Fruit fly (Drosophila melanogaster): ENCODE data around the gene CG5377.

The CG5377 gene

DNA sequence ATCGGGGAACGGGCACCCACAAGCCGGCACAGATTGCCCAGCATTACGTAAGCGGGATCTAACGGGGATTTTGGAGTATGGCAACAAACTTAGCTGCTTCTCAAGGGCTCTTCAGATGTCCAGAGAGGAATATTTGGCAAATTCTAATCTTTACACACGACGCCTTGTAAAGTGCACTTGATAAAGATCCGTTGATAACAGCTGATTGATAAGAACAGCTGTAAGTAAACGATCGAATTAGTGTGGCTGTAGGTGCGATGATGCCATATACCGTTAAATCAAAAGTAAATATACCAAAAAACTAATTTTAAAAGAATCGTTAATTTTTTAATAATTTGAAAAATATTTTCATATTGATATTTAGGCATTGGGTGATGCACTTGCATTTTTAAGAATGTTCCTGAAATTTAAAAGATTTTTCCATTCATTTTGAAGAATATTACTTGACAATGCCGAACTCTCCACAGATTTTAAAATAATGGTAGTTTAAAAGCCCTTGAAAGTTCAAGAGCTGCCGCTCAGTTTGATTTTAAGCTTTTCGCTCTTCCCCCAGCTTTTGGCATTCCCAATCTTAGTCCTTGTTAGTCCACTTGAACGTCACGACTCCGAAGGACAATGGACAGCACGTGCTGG, at the start of gene CG5377, which contains the start of gene Nrx-1:
CG5377 (minus strand) TSS at position 219 of the 633 bp plus-strand sequence.
Nrx-1 (plus strand) TSS at position 574 of the 633 bp plus-strand sequence.
- TF ChIP-seq CG17801 (GFP tag; optimal IDR thresholded peaks at IDR 0.05; ENCODE audit: partially characterized antibody) = peak; percentile 32

DNA sequence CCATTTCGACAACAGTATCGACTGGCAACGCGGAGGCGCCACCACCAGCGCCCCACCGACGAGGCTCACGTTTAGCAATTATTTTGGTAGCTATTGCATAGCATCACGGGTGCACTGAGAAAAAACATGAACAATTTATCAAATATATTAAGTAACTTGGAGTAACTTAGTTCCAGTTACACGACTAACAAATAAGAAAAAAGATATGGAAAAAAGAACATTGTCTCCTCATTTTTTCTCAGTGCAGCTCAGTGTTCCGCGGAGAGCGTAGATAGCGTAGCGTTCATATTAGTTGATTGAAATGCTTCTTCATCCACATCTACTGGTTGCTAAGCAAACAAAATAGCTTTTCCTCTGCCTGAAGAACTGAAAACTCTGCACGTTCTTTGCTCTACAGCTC, 47.4 kb upstream of the CG5377 start:
- no peak for TF ChIP-seq CG17801 (GFP tag; optimal IDR thresholded peaks at IDR 0.05; ENCODE audit: partially characterized antibody)

DNA sequence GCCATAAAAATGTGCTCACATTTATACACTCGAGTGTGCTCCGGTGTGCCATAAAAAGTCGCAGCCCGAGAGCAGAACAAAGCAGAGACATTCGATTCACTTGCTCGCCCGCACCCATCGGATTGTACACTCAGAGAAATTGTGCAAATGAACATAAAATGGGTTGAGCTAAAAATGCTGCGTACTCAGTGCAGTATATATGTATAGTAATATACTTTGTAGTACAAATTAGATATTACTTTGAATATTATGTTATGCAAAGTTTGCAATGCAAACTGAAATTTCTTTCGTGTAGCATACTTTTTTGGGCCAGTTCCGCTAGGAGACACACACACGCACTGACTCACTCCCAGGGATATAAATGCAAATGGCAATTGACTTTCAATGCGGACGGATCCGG, 35.7 kb upstream of the CG5377 start:
- no peak for TF ChIP-seq CG17801 (GFP tag; optimal IDR thresholded peaks at IDR 0.05; ENCODE audit: partially characterized antibody)

DNA sequence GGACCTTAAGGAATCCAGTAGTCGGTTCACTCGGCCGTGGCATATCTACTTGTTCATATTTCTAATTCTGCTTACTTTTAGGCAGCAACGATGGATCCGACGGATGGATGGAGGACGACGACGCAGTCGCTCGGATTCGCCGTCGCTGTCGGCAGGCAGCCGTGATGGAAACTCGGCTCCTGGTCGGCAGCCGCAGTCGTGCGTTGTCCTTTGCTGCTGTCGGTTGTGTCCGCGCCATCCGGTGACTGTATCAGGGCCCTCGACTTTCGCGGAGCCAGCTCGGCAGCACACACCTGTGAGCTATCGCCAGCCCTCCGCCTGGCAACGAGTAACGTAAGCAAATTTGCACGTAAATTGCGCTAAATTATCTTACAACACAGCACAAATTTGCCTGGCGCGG, 29.1 kb upstream of the CG5377 start, which contains the start of gene Octbeta1R:
Octbeta1R (plus strand) TSS at position 191 of the 400 bp plus-strand sequence.
- TF ChIP-seq CG17801 (GFP tag; optimal IDR thresholded peaks at IDR 0.05; ENCODE audit: partially characterized antibody) = no peak

DNA sequence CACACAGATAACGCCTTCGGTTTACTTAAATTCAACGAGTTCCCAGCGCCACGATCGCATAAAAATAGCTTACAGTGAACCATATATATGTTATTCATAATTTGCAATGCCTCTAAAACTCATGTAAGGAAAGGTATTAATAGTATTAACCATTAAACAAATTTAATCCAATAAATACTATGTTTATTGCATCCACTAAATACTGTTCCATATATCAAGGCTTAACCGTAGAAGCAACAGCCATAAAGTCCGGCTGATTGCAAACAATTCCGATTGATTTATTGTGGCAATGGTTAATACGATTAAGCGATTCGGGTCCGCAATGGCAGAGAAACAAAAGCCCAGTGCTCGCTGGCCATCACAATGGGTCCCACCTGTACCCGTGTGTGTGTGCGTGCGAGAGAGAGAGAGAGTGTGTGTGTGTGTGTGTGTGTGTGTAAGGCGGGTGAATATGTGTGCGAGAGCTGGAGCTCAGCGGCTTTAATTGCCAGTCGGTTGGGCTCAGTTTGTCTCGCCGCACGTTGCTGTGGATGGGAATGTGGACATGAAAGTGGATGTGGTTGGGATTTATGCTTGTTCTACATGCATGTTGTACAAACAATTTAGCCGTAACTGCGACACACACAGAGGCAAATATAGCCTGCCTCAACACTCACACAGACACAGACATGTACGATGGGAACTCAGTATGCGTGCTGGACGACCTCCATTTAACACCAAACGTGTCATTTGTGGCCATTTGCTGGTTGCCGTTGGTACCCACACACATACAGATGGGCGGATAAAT, 26.8 kb upstream of the CG5377 start:
- no peak for TF ChIP-seq CG17801 (GFP tag; optimal IDR thresholded peaks at IDR 0.05; ENCODE audit: partially characterized antibody)

DNA sequence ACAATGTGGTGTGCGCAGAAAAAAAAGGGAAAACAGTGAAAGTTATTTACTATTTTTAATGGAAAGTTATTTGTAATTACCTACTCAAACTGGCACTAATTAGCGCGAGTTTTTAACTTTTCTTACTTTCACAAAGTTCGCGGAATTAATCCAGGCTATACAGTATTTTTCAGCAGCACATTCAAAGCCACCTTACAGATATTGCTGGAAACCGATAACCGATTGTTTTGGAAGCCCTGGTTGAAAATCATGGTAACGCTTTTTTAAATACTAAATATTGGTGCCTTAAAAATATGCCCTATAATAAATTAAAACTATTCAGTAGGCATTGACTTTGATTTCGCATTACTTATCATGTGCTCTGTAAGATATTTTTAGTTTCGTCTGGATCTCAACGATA, 24.8 kb upstream of the CG5377 start, which contains the start of gene tHMG2:
tHMG2 (plus strand) TSS at position 187 of the 400 bp plus-strand sequence.
- TF ChIP-seq CG17801 (GFP tag; optimal IDR thresholded peaks at IDR 0.05; ENCODE audit: partially characterized antibody) = no peak

DNA sequence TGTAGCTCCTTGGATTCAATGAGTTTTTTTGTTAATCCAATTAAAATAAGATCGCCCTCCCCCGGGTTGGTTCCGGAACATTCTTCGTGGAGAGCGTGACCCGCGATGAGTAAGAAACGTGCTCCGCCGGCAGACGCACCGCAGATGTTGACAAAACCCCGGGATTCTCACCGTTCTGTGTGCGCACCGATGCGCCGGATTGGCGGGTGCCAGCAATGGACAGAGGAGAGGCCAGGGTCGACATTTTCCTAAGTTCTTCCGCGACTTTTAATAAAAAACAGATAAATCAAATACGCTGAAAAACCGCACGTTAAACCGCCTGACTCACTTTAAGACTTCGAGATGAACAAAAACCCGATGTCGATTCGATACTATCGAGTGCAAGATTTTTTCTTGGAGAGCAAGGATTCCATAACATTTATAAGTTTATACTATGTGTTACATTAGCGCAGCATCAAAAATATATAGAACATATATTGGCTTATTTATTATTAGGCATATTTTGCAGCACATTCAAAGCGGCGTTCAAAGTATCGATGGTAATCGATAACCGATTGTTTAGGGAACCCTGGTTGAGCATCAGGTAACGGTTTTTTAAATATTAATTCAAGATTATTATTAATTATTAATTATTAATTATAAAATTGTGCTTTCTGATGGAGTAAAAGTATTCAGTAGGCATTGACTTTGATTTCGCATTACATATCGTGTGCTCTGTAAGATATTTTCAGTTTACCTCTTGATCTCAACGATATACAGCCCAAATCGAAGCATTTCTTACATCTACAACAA, 23.3 kb upstream of the CG5377 start, which contains the start of the genes CCT1 and tHMG1:
CCT1 (minus strand) TSS at position 352 of the 792 bp plus-strand sequence.
tHMG1 (plus strand) TSS at position 742 of the 792 bp plus-strand sequence.
- TF ChIP-seq CG17801 (GFP tag; optimal IDR thresholded peaks at IDR 0.05; ENCODE audit: partially characterized antibody) = peak; percentile 65

DNA sequence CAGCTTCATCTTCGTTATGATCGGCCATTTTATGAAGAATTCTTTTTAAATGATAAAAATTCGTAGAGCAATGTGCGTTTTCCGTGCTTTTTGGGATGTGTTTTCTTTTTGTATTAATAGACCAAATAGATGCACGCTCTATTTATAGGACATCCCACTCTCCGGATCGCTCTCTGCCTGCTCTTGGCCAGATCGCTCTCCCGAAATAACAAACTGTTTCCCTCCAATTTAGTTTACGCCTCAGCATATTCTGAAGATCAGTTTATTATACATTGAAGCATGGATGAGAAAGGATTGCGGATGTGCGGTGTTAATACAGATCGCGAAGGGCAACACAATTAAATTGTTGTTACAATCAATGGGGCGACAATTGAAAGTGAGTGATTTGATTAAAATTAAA, 20.9 kb upstream of the CG5377 start, which contains the start of gene CG5376:
CG5376 (minus strand) TSS at position 101 of the 400 bp plus-strand sequence.
- TF ChIP-seq CG17801 (GFP tag; optimal IDR thresholded peaks at IDR 0.05; ENCODE audit: partially characterized antibody) = no peak

DNA sequence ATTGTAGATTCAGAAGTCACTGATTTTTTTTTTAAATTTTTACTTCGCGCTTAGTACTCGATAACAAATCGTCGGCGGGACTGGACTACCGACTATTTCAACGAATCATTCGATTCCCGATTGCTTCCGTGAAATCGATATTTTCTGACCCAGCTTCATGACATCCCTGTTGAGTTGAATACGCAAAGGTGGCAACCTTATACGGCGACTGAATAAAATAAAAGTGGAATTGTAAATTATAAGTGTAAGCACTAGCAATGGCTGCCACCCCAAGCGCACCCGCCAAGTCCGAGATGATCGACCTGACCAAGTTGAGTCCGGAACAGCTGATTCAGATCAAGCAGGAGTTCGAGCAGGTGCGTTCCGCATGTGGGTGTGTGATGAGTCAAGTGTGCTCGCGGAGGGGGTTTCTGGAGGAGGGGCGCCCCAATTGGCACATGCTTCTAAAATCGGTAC, 19.1 kb upstream of the CG5377 start, which contains the start of gene Pfdn5:
Pfdn5 (plus strand) TSS at position 3 of the 456 bp plus-strand sequence.
- peak; percentile 17 for TF ChIP-seq CG17801 (GFP tag; optimal IDR thresholded peaks at IDR 0.05; ENCODE audit: partially characterized antibody)

DNA sequence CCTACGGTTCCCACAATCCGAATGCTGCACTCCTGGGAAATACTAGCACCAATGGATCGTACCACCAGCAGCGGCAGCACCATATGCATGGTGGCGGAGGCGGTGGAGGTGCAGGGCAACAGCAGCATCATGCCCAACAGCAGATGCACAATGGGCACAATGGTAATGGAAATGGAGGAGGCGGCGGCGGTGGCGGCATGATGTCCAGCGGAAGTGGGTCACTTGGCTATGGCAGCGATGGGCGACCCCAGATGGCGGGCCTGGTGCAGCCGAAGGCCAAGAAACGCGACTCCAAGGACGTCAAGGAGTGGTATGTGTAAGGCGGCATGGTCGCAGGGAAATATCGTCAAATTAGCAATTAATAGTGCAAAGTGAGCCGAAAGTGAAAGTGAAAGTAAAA, 15.6 kb upstream of the CG5377 start:
- TF ChIP-seq CG17801 (GFP tag; optimal IDR thresholded peaks at IDR 0.05; ENCODE audit: partially characterized antibody) = no peak

DNA sequence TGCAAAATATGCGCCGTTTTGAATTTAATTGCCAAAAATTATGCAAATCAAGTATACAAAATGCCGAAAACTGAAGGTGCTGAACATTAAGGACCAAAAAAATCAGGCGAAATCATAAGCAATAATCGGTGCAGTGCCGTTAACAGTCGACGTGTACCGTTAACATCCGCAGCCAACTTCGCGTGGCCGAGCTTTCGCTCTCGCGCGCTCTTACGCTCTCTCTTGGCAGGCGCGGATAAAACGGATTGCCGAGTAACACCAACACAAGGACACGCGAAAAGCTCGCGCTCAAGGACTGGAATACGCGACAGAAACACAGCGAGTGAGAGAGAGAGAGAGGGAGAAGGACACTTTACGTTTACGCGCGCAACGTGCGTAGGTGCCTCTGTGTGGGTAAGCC, 2.1 kb upstream of the CG5377 start:
- TF ChIP-seq CG17801 (GFP tag; optimal IDR thresholded peaks at IDR 0.05; ENCODE audit: partially characterized antibody) = no peak

DNA sequence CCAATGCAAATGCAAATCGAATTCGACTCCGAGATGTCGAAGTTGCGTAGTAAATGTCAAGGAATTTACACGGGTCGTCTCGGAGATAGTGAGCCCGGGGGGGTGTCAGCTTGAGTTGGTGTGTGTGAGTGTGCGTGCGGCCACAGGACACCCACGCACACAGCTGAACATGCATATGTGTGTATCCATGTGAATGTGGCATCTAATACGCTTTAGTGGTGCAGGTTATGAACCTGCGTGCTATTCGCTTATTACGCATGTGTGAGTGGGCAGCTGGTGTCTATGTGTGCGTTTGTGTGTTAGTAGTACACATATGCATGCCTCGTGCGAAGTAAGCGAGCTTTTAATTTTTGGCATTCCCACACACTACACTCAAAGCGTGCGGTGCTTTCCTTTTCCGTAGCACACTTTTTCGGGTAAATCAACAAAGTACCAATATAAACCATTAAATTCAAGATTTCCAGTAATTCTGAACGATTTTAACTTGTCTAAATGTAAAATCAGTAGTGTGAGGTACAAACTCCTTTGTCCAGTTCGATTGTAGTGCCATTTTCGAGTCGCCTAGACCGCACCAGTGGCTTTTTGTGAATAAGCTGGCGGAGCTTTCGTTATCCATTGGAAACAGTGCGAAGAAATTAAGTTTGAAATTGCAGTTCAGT, 1.0 kb upstream of the CG5377 start:
- TF ChIP-seq CG17801 (GFP tag; optimal IDR thresholded peaks at IDR 0.05; ENCODE audit: partially characterized antibody) = no peak

DNA sequence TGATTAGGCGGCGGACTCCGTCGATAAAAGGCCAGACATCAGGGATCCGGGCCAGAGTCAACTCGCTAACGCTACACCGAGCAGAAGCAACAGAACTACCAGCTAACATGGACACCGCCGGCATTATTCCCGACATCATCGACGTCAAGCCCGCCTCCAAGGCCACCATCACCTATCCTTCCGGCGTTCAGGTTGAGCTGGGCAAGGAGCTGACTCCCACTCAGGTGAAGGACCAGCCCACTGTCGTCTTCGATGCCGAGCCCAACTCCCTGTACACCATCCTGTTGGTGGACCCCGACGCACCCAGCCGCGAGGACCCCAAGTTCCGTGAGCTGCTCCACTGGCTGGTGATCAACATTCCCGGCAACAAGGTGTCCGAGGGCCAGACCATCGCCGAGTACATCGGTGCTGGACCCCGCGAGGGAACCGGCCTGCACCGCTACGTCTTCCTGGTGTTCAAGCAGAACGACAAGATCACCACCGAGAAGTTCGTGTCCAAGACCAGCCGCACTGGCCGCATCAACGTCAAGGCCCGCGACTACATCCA, 1.9 kb downstream of the CG5377 start, which contains the start of gene Pebp1:
Pebp1 (plus strand) TSS at position 51 of the 547 bp plus-strand sequence.
- no peak for TF ChIP-seq CG17801 (GFP tag; optimal IDR thresholded peaks at IDR 0.05; ENCODE audit: partially characterized antibody)

DNA sequence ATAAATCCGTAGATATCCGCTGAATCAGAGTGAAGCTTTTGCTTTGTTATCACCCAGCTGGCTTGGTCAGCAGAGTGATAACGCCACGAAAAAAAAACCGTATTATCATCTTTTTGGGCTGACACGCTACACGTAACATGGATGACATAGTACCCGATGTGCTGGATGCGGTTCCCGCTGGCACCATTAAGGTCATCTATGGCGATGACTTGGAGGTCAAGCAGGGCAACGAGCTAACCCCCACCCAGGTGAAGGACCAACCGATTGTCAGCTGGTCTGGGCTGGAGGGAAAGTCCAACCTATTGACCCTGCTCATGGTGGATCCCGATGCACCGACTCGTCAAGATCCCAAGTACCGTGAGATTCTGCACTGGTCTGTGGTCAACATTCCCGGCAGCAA, 2.8 kb downstream of the CG5377 start:
- no peak for TF ChIP-seq CG17801 (GFP tag; optimal IDR thresholded peaks at IDR 0.05; ENCODE audit: partially characterized antibody)
